Worm (Caenorhabditis elegans) whole organism, young adult: Measurements from ENCODE around the gene rpn-6.2.

ENCODE experiments used
- B0019.2 ChIP-seq: fragments of 200-800 bp; sonication (Bioruptor generic); conservative IDR thresholded peaks from 2 replicates; pipeline ENCODE4 v1.3.6; 2022; ENCODE audit warnings: missing genetic modification reagents, missing genetic modification characterization, missing compliant biosample characterization
- D2030.7 ChIP-seq: fragments of 200-800 bp; sonication (Bioruptor generic); IDR thresholded peaks from 2 replicates; pipeline ENCODE4 v1.3.6; 2022; ENCODE audit warnings: missing genetic modification reagents, missing genetic modification characterization, missing compliant biosample characterization
- F22D6.2 ChIP-seq: sonication (generic microtip); optimal IDR thresholded peaks from 2 replicates; lab custom pipeline; 2016; ENCODE audit warnings: mild to moderate bottlenecking, missing genetic modification characterization, missing compliant biosample characterization
- F55B11.4 ChIP-seq: sonication (generic microtip); optimal IDR thresholded peaks from 2 replicates; lab custom pipeline; 2016; ENCODE audit warnings: missing compliant biosample characterization, missing genetic modification characterization, borderline replicate concordance; ENCODE audit not compliant: insufficient read depth
- F57A8.1 ChIP-seq: fragments of 200-800 bp; sonication (Bioruptor generic); optimal IDR thresholded peaks from 2 replicates; lab custom pipeline; 2018; ENCODE audit warnings: mild to moderate bottlenecking, missing genetic modification characterization, moderate library complexity, missing compliant biosample characterization
- K12H6.12 ChIP-seq: fragments of 200-800 bp; sonication (Bioruptor generic); optimal IDR thresholded peaks from 2 replicates; lab custom pipeline; 2018; ENCODE audit warnings: mild to moderate bottlenecking, missing genetic modification characterization, missing compliant biosample characterization
- Y79H2A.3 ChIP-seq: fragments of 200-800 bp; sonication (Bioruptor generic); conservative IDR thresholded peaks from 2 replicates; pipeline ENCODE4 v1.3.6; 2022; ENCODE audit warnings: missing genetic modification reagents, missing genetic modification characterization, missing compliant biosample characterization
- akir-1 ChIP-seq: fragments of 200-800 bp; sonication (Bioruptor generic); optimal IDR thresholded peaks from 2 replicates; lab custom pipeline; 2018; ENCODE audit warnings: mild to moderate bottlenecking, missing genetic modification characterization, moderate library complexity, missing compliant biosample characterization
- ama-1 ChIP-seq, 3 experiments: fragments of 150-350 bp in 1 of 3; sonication (generic microtip) in 2 of 3; optimal IDR thresholded peaks; 2 replicates each; lab custom pipeline; 2014 to 2018; ENCODE audit warnings: missing biosample characterization in 2 of 3, missing genetic modification characterization in 2 of 3, missing genetic modification reagents in 2 of 3
- atf-7 ChIP-seq: sonication (generic microtip); optimal IDR thresholded peaks from 2 replicates; lab custom pipeline; 2017; ENCODE audit warnings: mild to moderate bottlenecking, missing genetic modification characterization, missing compliant biosample characterization
- cebp-1 ChIP-seq, 2 experiments: fragments of 200-800 bp in 1 of 2; sonication (Bioruptor generic) in 1 of 2; sonication (generic microtip) in 1 of 2; IDR thresholded peaks in 1 of 2; optimal IDR thresholded peaks in 1 of 2; 2 replicates each; pipeline versions ENCODE4 v1.3.6 to Lab custom; 2017 to 2022; ENCODE audit warnings: missing compliant biosample characterization in 2 of 2, missing genetic modification characterization in 2 of 2, mild to moderate bottlenecking in 1 of 2, missing genetic modification reagents in 1 of 2, moderate library complexity in 1 of 2
- ceh-40 ChIP-seq: fragments of 200-800 bp; sonication (Bioruptor generic); IDR thresholded peaks from 2 replicates; pipeline ENCODE4 v1.3.6; 2022; ENCODE audit warnings: missing genetic modification characterization, missing compliant biosample characterization
- ceh-58 ChIP-seq: fragments of 200-800 bp; sonication (Bioruptor generic); IDR thresholded peaks from 2 replicates; pipeline ENCODE4 v1.3.6; 2022; ENCODE audit warnings: missing genetic modification characterization, missing compliant biosample characterization
- ceh-79 ChIP-seq: sonication (generic microtip); optimal IDR thresholded peaks from 2 replicates; lab custom pipeline; 2017; ENCODE audit warnings: mild to moderate bottlenecking, missing genetic modification characterization, missing compliant biosample characterization
- ceh-91 ChIP-seq: fragments of 200-800 bp; sonication (Bioruptor generic); IDR thresholded peaks from 2 replicates; pipeline ENCODE4 v1.3.6; 2022; ENCODE audit warnings: missing genetic modification reagents, missing genetic modification characterization, missing compliant biosample characterization
- dox-1 ChIP-seq: fragments of 200-800 bp; sonication (Bioruptor generic); IDR thresholded peaks from 2 replicates; pipeline ENCODE4 v1.3.6; 2022; ENCODE audit warnings: missing genetic modification reagents, missing genetic modification characterization, missing compliant biosample characterization
- dpff-1 ChIP-seq: sonication (generic microtip); optimal IDR thresholded peaks from 2 replicates; lab custom pipeline; 2017; ENCODE audit warnings: mild to moderate bottlenecking, missing genetic modification characterization, missing compliant biosample characterization
- efl-1 ChIP-seq: fragments of 150-350 bp; optimal IDR thresholded peaks from 2 replicates; lab custom pipeline; 2014; ENCODE audit warnings: missing biosample characterization, missing genetic modification reagents, missing genetic modification characterization
- egl-18 ChIP-seq: fragments of 200-800 bp; sonication (Bioruptor generic); IDR thresholded peaks from 2 replicates; pipeline ENCODE4 v1.3.6; 2022; ENCODE audit warnings: missing genetic modification reagents, missing genetic modification characterization, missing compliant biosample characterization
- egl-44 ChIP-seq: fragments of 200-800 bp; sonication (Bioruptor generic); IDR thresholded peaks from 2 replicates; pipeline ENCODE4 v1.3.6; 2022; ENCODE audit warnings: missing genetic modification reagents, missing genetic modification characterization, missing compliant biosample characterization
- ets-4 ChIP-seq: fragments of 200-800 bp; sonication (Bioruptor generic); optimal IDR thresholded peaks from 2 replicates; lab custom pipeline; 2018; ENCODE audit warnings: mild to moderate bottlenecking, missing genetic modification characterization, missing compliant biosample characterization
- hlh-12 ChIP-seq: sonication (generic microtip); optimal IDR thresholded peaks from 2 replicates; lab custom pipeline; 2016; ENCODE audit warnings: missing genetic modification characterization, missing compliant biosample characterization
- hmg-20 ChIP-seq: fragments of 200-800 bp; sonication (Bioruptor generic); IDR thresholded peaks from 2 replicates; pipeline ENCODE4 v1.3.6; 2022; ENCODE audit warnings: missing genetic modification reagents, missing genetic modification characterization, missing compliant biosample characterization
- hrde-1 ChIP-seq: sonication (generic microtip); optimal IDR thresholded peaks from 2 replicates; lab custom pipeline; 2016; ENCODE audit warnings: missing genetic modification characterization, mild to moderate bottlenecking, missing compliant biosample characterization, moderate library complexity, missing genotype, missing genetic modification reagents, borderline replicate concordance
- lag-1 ChIP-seq: fragments of 200-800 bp; sonication (Bioruptor generic); IDR thresholded peaks from 2 replicates; pipeline ENCODE4 v1.3.6; 2022; ENCODE audit warnings: missing genetic modification reagents, missing genetic modification characterization, missing compliant biosample characterization
- let-607 ChIP-seq, 2 experiments: fragments of 200-800 bp in 1 of 2; sonication (Bioruptor generic) in 1 of 2; sonication (generic microtip) in 1 of 2; optimal IDR thresholded peaks; 2 replicates each; lab custom pipeline; 2016 to 2018; ENCODE audit warnings: mild to moderate bottlenecking in 2 of 2, missing compliant biosample characterization in 2 of 2, missing genetic modification characterization in 2 of 2, moderate library complexity in 2 of 2, missing genotype in 1 of 2
- lin-35 ChIP-seq, 3 experiments: fragments of 150-350 bp in 2 of 3; sonication (generic microtip) in 1 of 3; optimal IDR thresholded peaks; 2 replicates each; lab custom pipeline; 2014 to 2018; ENCODE audit warnings: missing biosample characterization in 3 of 3, missing genetic modification characterization in 3 of 3, missing genetic modification reagents in 3 of 3
- lsy-27 ChIP-seq: sonication (generic microtip); optimal IDR thresholded peaks from 2 replicates; lab custom pipeline; 2017; ENCODE audit warnings: missing genetic modification characterization, mild to moderate bottlenecking, missing compliant biosample characterization, antibody characterized with exemption, missing genotype, borderline replicate concordance; ENCODE audit not compliant: insufficient read depth
- madf-3 ChIP-seq: fragments of 200-800 bp; sonication (Bioruptor generic); IDR thresholded peaks from 2 replicates; pipeline ENCODE4 v1.3.6; 2022; ENCODE audit warnings: missing genetic modification reagents, missing genetic modification characterization, missing compliant biosample characterization
- mxl-1 ChIP-seq: sonication (generic microtip); optimal IDR thresholded peaks from 2 replicates; lab custom pipeline; 2016; ENCODE audit warnings: missing genetic modification characterization, missing compliant biosample characterization
- pbrm-1 ChIP-seq: fragments of 200-800 bp; sonication (Bioruptor generic); IDR thresholded peaks from 2 replicates; pipeline ENCODE4 v1.3.6; 2022; ENCODE audit warnings: missing genetic modification reagents, missing genetic modification characterization, missing compliant biosample characterization
- sdz-38 ChIP-seq: sonication (generic microtip); optimal IDR thresholded peaks from 2 replicates; lab custom pipeline; 2016; ENCODE audit warnings: missing genotype, missing genetic modification characterization, missing compliant biosample characterization
- snpc-1.3 ChIP-seq: sonication (generic microtip); optimal IDR thresholded peaks from 2 replicates; lab custom pipeline; 2017; ENCODE audit warnings: missing genetic modification characterization, mild to moderate bottlenecking, missing compliant biosample characterization, antibody characterized with exemption, moderate library complexity, missing genotype, missing genetic modification reagents; ENCODE audit not compliant: insufficient read depth
- snpc-4 ChIP-seq, 5 experiments: fragments of 150-350 bp in 1 of 5; sonication (generic microtip) in 4 of 5; optimal IDR thresholded peaks; 2 replicates each; lab custom pipeline; 2014 to 2018; ENCODE audit warnings: missing genetic modification characterization in 5 of 5, missing biosample characterization in 3 of 5, antibody characterized with exemption in 2 of 5, mild to moderate bottlenecking in 2 of 5, missing compliant biosample characterization in 2 of 5, missing genotype in 2 of 5, moderate library complexity in 2 of 5, missing genetic modification reagents in 1 of 5
- unc-130 ChIP-seq: sonication (generic microtip); optimal IDR thresholded peaks from 2 replicates; lab custom pipeline; 2016; ENCODE audit warnings: missing genetic modification reagents, missing genetic modification characterization, missing compliant biosample characterization
- ztf-22 ChIP-seq: fragments of 200-800 bp; sonication (Bioruptor generic); optimal IDR thresholded peaks from 2 replicates; lab custom pipeline; 2018; ENCODE audit warnings: mild to moderate bottlenecking, missing genetic modification characterization, moderate library complexity, missing compliant biosample characterization
- ztf-26 ChIP-seq: sonication (generic microtip); optimal IDR thresholded peaks from 2 replicates; lab custom pipeline; 2017; ENCODE audit warnings: missing genetic modification characterization, missing compliant biosample characterization

The rpn-6.2 gene

ce11 chrIII:9017181-9017651, 15.4 kb upstream of the rpn-6.2 start, which contains the start of gene F59B2.12:
Gene F59B2.12, plus strand, starts transcription at chrIII:9017601.
- TF ChIP-seq atf-7 (tag; lab: Kevin White, UChicago) (no peak), mxl-1 (tag; lab: Kevin White, UChicago) (no peak), ets-4 (GFP tag; lab: Kevin White, UChicago) (no peak), D2030.7 (GFP tag; lab: Robert Waterston, UW) (no peak), sdz-38 (tag; lab: Kevin White, UChicago) (no peak), let-607 (tag; optimal IDR thresholded peaks at IDR 0.05; lab: Kevin White, UChicago) (no peak), ceh-58 (GFP tag; lab: Robert Waterston, UW) (no peak), hrde-1 (no peak), dpff-1 (tag; lab: Kevin White, UChicago) (no peak)

ce11 chrIII:9012309-9012708, 10.5 kb upstream of the rpn-6.2 start, which contains the start of gene F59B2.9:
Gene F59B2.9, minus strand, starts transcription at chrIII:9012409.
- TF ChIP-seq snpc-1.3 (tag; lab: Kevin White, UChicago) (no peak), ama-1 (optimal IDR thresholded peaks at IDR 0.05; lab: Kevin White, UChicago) (no peak), ama-1 (GFP tag; optimal IDR thresholded peaks at IDR 0.05; lab: Kevin White, UChicago) (no peak), lag-1 (no peak), B0019.2 (GFP tag; lab: Robert Waterston, UW) (no peak), Y79H2A.3 (GFP tag; lab: Robert Waterston, UW) (no peak), egl-18 (GFP tag; lab: Robert Waterston, UW) (no peak), K12H6.12 (tag; lab: Kevin White, UChicago) (no peak), snpc-4 (GFP tag; optimal IDR thresholded peaks at IDR 0.05; lab: Kevin White, UChicago) (no peak), snpc-4 (tag; optimal IDR thresholded peaks at IDR 0.05; lab: Kevin White, UChicago) (no peak), akir-1 (no peak), hmg-20 (no peak), dox-1 (no peak)

ce11 chrIII:9010047-9010446, 8.2 kb upstream of the rpn-6.2 start, which contains the start of gene F59B2.8:
Gene F59B2.8, minus strand, starts transcription at chrIII:9010197.
- TF ChIP-seq B0019.2 (GFP tag; lab: Robert Waterston, UW) (no peak), akir-1 (no peak), ceh-58 (GFP tag; lab: Robert Waterston, UW) (no peak), F55B11.4 (no peak), madf-3 (GFP tag; lab: Robert Waterston, UW) (no peak), lsy-27 (tag; lab: Kevin White, UChicago) (no peak), pbrm-1 (no peak), hlh-12 (tag; lab: Kevin White, UChicago) (no peak), ztf-26 (tag; lab: Kevin White, UChicago) (no peak), cebp-1 (GFP tag; IDR thresholded peaks at IDR 0.05; lab: Robert Waterston, UW) (no peak), cebp-1 (tag; optimal IDR thresholded peaks at IDR 0.05; lab: Kevin White, UChicago) (no peak), unc-130 (GFP tag; lab: Kevin White, UChicago) (no peak), ceh-91 (GFP tag; lab: Robert Waterston, UW) (no peak), F57A8.1 (GFP tag; lab: Kevin White, UChicago) (no peak), F22D6.2 (tag; lab: Kevin White, UChicago) (no peak), lin-35 (GFP tag; optimal IDR thresholded peaks at IDR 0.05; lab: Kevin White, UChicago) (no peak), egl-44 (GFP tag; lab: Robert Waterston, UW) (no peak), ztf-22 (GFP tag; lab: Kevin White, UChicago) (no peak), ceh-40 (no peak), ceh-79 (no peak), efl-1 (GFP tag; lab: Kevin White, UChicago) (no peak)
